Fruit fly (Drosophila melanogaster) S2 (cell line): Measurements from ENCODE around the gene CG11367.

Source experiments
- CG8478 ChIP-seq: fragments of >200 bp; optimal IDR thresholded peaks from 2 replicates; lab custom pipeline; 2018
- CTCF ChIP-seq, 2 experiments: fragments of >200 bp; optimal IDR thresholded peaks; 2 replicates each; lab custom pipeline; 2018

- TF ChIP-seq CG8478 (lab: Kevin White, UChicago) (no peak), CTCF (optimal IDR thresholded peaks at IDR 0.05; lab: Kevin White, UChicago) (no peak)
Measured at dm6 chr3L:22693712-22694111, 34.2 kb upstream of the CG11367 start, which contains the start of the genes CG12546 and CG14453.
